Worm (Caenorhabditis elegans): ENCODE results near the gene F36F12.2.

F36F12.2 gene

DNA sequence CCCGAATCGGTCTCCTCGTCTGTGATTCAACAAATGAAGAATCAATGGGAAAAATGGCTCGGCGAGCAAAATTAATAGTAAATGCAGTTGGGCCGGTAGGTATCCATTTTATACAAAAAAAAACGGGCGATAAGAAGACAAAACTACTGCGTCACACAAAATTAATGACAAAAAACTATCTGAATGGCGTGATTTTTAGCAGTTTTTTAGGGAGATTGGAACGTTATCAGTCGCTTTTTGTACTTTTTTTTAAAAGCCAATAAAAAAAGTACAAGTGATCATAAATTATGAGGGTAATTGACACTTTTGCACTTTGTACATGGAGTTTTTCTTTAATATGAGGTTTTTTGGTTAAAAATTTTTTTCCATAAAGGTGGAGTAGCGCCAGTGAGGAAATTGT, 28.1 kb upstream of the F36F12.2 start:
- TF ChIP-seq hlh-6 (tag; optimal IDR thresholded peaks at IDR 0.05) (no peak), ref-2 (tag; optimal IDR thresholded peaks at IDR 0.05) (no peak), K09A11.1 (tag; optimal IDR thresholded peaks at IDR 0.05; ENCODE audit: insufficient read depth) (no peak), eyg-1 (tag; optimal IDR thresholded peaks at IDR 0.05) (no peak), ceh-31 (tag; optimal IDR thresholded peaks at IDR 0.05) (no peak), hlh-13 (GFP tag; optimal IDR thresholded peaks at IDR 0.05) (no peak), elt-4 (tag; optimal IDR thresholded peaks at IDR 0.05) (no peak), nhr-11 (tag; optimal IDR thresholded peaks at IDR 0.05) (no peak), hlh-30 (tag; optimal IDR thresholded peaks at IDR 0.05; ENCODE audit: insufficient read depth) (no peak), rnt-1 (tag; optimal IDR thresholded peaks at IDR 0.05) (no peak), ceh-18 (tag; optimal IDR thresholded peaks at IDR 0.05) (no peak), ceh-24 (tag; optimal IDR thresholded peaks at IDR 0.05) (no peak), npax-4 (tag; optimal IDR thresholded peaks at IDR 0.05) (no peak), ceh-48 (tag; optimal IDR thresholded peaks at IDR 0.05) (no peak), K02D7.2 (tag; optimal IDR thresholded peaks at IDR 0.05) (no peak), pqm-1 (tag; optimal IDR thresholded peaks at IDR 0.05) (no peak), nhr-232 (tag; optimal IDR thresholded peaks at IDR 0.05) (no peak), sox-4 (tag; optimal IDR thresholded peaks at IDR 0.05) (no peak), tbx-2 (tag; optimal IDR thresholded peaks at IDR 0.05) (no peak), unc-55 (GFP tag; optimal IDR thresholded peaks at IDR 0.05) (no peak)

DNA sequence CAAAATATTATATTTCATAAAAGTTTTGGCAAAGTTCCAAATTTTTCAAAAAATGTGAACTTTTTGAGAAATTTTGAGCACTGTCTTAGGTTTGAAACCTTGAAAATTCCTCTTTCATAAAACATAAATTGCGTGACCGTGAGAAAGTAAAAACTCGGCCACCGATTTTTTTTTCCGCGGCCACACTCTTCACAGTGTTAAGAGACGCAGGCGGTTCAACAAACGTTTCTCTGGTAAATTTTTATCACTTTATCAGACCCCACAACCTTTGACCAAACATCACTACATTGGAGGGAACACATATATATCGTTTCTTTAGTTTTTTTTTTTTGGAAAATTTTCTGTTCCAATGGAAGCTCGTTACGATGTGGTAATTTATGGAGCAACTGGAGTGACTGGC, 27.4 kb upstream of the F36F12.2 start, which contains the start of gene F22F7.2:
TSS of gene F22F7.2 (plus strand) at position 266 of the 400 bp plus-strand sequence.
- TF ChIP-seq T23F11.4 (GFP tag; optimal IDR thresholded peaks at IDR 0.05) (no peak), elt-2 (tag; optimal IDR thresholded peaks at IDR 0.05) (peak; percentile 6), ceh-18 (tag; optimal IDR thresholded peaks at IDR 0.05) (no peak), ceh-31 (tag; optimal IDR thresholded peaks at IDR 0.05) (no peak)

DNA sequence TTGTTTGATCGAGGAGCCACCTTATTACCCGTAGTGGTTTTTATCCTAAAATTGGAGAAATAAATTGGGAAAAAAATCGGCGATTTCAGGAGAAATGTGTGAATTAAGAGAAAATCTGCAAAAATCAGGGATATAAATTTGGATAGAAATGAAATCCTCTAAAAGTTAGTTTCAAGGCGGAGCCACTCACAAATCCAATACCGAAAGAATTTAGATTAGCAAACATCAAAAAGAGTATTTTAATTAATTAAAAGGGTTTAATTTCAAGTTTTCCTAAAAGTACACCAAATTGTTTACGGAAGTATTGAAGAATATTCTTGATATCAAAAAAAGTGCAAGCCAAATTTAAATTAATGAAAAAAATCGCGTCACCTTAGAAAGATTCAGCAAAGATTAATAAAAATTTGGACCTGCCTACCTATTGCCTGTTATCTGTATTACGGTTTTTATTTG, 26.8 kb upstream of the F36F12.2 start, which contains the start of gene F22F7.8:
TSS of gene F22F7.8 (minus strand) at position 51 of the 453 bp plus-strand sequence.
- TF ChIP-seq C08G9.2 (tag; optimal IDR thresholded peaks at IDR 0.05) (no peak), ceh-34 (tag; optimal IDR thresholded peaks at IDR 0.05) (no peak), sox-2 (GFP tag; IDR thresholded peaks at IDR 0.05) (no peak), fkh-6 (tag; optimal IDR thresholded peaks at IDR 0.05) (no peak), pat-9 (tag; optimal IDR thresholded peaks at IDR 0.05) (no peak), nfya-1 (tag; optimal IDR thresholded peaks at IDR 0.05) (no peak), ceh-24 (tag; optimal IDR thresholded peaks at IDR 0.05) (no peak), ceh-9 (tag; optimal IDR thresholded peaks at IDR 0.05) (no peak), F13H6.1 (tag; optimal IDR thresholded peaks at IDR 0.05) (no peak)

DNA sequence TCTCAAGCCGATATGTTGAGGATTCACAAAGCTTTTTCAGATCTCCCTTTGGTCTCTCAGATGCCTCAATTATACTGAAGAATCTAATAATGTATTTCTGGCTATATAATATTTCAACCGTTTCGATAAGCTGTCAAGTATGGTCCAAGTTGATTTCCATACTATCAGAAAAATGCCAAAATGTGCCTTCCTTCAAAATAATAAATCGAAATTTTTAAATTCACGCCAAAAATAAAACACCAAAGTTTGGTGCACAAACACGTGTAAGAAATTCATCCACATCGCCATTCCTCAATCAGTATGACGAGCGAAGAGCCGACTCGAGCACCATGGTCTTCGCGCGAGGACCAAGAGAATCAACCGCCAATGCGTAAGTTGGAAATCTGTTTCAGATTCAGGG, 24.4 kb upstream of the F36F12.2 start, which contains the start of gene F22F7.11:
TSS of gene F22F7.11 (plus strand) at position 301 of the 400 bp plus-strand sequence.
- TF ChIP-seq pha-4 (tag; optimal IDR thresholded peaks at IDR 0.05) (no peak), elt-4 (tag; optimal IDR thresholded peaks at IDR 0.05) (no peak), pat-9 (tag; optimal IDR thresholded peaks at IDR 0.05) (no peak), pha-2 (tag; optimal IDR thresholded peaks at IDR 0.05) (no peak), dmd-4 (tag; optimal IDR thresholded peaks at IDR 0.05; ENCODE audit: borderline replicate concordance) (no peak), hlh-15 (tag; optimal IDR thresholded peaks at IDR 0.05) (no peak), unc-42 (tag; optimal IDR thresholded peaks at IDR 0.05) (no peak), pqm-1 (tag; optimal IDR thresholded peaks at IDR 0.05) (no peak), hlh-6 (tag; optimal IDR thresholded peaks at IDR 0.05) (no peak), ceh-34 (tag; optimal IDR thresholded peaks at IDR 0.05) (no peak), nfya-1 (tag; optimal IDR thresholded peaks at IDR 0.05) (no peak), elt-2 (tag; optimal IDR thresholded peaks at IDR 0.05) (no peak), Y22D7AL.16 (tag; optimal IDR thresholded peaks at IDR 0.05) (no peak), ceh-19 (GFP tag; optimal IDR thresholded peaks at IDR 0.05) (no peak), lim-6 (tag; optimal IDR thresholded peaks at IDR 0.05) (no peak), ztf-16 (tag; optimal IDR thresholded peaks at IDR 0.05) (no peak), hlh-8 (tag; optimal IDR thresholded peaks at IDR 0.05) (no peak), ttx-3 (tag; optimal IDR thresholded peaks at IDR 0.05) (no peak), nhr-232 (tag; optimal IDR thresholded peaks at IDR 0.05) (no peak)

All from whole organism, late embryonic.